Fruit fly (Drosophila melanogaster): ENCODE measurements around the gene TwdlE.

The TwdlE gene

DNA sequence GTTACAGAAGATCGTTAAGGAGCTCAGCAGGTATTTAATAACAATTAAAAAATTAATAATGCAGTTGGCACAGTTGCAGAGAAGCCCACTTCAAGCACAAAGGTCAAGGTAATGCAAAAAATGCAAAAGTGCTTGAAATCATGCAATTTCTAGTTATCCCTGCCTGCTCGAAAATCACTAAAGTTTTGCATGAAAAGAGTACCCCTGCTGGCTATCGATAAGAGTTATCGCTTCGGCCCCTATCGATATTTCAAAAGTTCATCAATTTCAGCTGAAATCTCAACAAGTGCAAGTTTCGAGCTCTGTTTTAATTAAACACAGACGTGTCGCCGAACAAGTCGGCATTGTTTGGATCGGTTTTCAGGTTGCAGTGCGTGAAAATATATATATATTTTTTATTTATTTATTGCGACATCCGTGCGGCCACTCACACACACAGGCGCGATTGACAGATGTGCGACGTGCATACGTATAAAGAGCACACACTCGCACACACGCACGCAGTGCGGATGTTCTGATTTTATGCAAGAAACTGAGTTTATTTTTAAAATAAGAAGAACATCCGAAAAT is 39.3 kb downstream of the TwdlE start:
- TF ChIP-seq Sin3A (optimal IDR thresholded peaks at IDR 0.05) = no peak
- TF ChIP-seq h (optimal IDR thresholded peaks at IDR 0.05) = no peak
- no peak for TF ChIP-seq insv (optimal IDR thresholded peaks at IDR 0.05)
- no peak for TF ChIP-seq psq (optimal IDR thresholded peaks at IDR 0.05)
- no peak for TF ChIP-seq Myc (optimal IDR thresholded peaks at IDR 0.05)
- TF ChIP-seq ttk (optimal IDR thresholded peaks at IDR 0.05) = no peak

dm6 chr2L:7820851-7821250 is 39.8 kb downstream of the TwdlE start, which contains the start of gene CG7115:
CG7115 (plus strand) TSS chr2L:7821151.
- TF ChIP-seq Sin3A (optimal IDR thresholded peaks at IDR 0.05) (no peak), h (optimal IDR thresholded peaks at IDR 0.05) (no peak), psq (optimal IDR thresholded peaks at IDR 0.05) (no peak), insv (optimal IDR thresholded peaks at IDR 0.05) (no peak), Myc (optimal IDR thresholded peaks at IDR 0.05) (no peak), ttk (optimal IDR thresholded peaks at IDR 0.05) (no peak)

DNA sequence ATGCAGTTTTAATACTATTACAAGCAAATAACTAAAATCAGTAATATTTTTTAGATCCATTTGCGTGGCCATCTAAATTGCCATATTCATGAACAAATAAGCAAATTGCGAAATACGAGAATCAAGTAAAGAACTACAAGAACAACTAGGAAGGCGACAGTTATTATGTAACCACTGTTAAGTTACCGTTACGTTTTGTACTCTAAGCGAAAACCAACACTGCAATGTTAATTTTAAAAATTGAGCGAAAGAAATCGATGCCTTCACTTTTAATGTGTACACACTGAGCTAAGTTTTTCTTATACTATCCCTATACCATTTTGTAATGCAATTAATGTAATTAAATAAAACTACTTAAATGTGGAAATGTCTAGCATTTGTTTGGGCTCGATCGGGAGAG is 40.2 kb downstream of the TwdlE start:
- TF ChIP-seq h (optimal IDR thresholded peaks at IDR 0.05) (no peak), ttk (optimal IDR thresholded peaks at IDR 0.05) (no peak), psq (optimal IDR thresholded peaks at IDR 0.05) (no peak), insv (optimal IDR thresholded peaks at IDR 0.05) (no peak), Myc (optimal IDR thresholded peaks at IDR 0.05) (no peak), Sin3A (optimal IDR thresholded peaks at IDR 0.05) (no peak)

- TF ChIP-seq insv (optimal IDR thresholded peaks at IDR 0.05) (no peak), ttk (optimal IDR thresholded peaks at IDR 0.05) (no peak), psq (optimal IDR thresholded peaks at IDR 0.05) (no peak), Sin3A (optimal IDR thresholded peaks at IDR 0.05) (no peak), Myc (optimal IDR thresholded peaks at IDR 0.05) (no peak), h (optimal IDR thresholded peaks at IDR 0.05) (no peak)
Measured at dm6 chr2L:7813357-7813756, 47.3 kb downstream of the TwdlE start.

DNA sequence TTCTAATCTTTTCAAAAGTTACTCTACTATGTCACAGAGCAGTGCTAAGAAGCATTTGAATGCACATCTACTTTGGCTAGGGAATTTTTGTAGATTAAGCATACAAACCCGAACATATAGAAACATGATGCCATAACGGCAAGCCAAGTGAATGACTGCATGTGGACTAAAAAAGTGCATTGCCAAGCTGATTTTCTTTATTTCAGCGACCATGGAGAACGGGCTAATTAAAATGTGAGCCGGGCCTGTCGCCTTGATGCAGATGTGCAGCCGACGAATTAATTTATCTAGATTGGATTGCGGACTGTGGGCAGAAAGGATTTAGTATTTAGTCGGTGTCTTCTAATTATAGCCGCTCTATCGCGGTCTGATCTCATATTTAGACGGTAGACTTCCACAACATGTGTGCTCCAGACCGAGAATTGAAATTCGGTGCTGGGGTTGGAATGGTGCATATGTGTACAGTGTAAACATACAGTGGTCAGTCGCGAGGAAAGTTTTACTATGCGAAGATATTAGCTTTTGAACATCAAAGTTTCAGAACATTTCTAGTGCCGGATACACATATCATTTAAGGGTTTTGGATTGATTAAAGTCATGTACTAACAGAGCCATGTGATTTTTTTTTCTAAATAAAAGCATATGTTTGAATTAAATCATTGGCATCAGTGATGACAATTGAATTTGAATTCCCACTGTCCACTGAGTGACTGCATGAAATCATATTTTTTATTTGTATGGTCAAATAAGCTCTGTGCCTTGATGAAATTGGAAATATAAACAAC is 47.9 kb downstream of the TwdlE start:
- no peak for TF ChIP-seq Myc (optimal IDR thresholded peaks at IDR 0.05)
- no peak for TF ChIP-seq Sin3A (optimal IDR thresholded peaks at IDR 0.05)
- TF ChIP-seq ttk (optimal IDR thresholded peaks at IDR 0.05) = no peak
- TF ChIP-seq h (optimal IDR thresholded peaks at IDR 0.05) = no peak
- TF ChIP-seq insv (optimal IDR thresholded peaks at IDR 0.05) = no peak

DNA sequence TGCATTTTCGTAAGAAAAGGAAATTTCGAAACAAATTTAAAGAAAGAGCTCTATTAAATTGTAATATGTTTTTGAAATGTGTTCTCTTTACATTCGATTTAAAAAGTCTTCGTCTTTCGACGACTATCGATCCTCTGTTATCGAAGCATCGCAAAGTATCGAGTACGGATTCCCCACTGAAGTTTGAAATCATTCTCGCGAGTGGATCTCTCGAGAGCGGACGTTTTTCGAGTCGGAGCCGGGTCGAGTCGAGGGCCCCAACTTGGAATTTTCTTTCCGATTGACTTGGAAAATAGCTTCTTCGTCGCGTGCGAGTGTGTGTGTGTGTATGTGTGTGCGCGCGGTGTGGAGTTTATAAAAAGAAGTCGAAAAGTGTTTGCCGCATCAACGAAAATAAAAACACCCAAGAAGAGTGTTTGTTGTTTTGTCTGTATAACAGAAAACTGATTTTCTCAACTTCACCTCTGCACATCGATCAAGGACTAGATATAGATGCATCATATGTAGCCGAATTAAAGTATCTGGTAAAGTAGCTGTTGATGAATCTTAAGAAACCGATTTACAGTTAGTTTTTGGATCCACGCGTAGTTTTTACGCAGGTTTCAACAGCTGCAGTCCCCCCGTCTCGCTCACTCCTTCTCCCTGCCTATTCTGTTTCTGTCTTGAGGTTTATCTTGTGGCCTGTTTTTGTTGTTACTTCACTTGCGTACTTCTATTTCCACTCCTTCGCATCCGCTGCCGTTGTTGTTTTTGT is 49.2 kb downstream of the TwdlE start, which contains the start of gene LanB1:
LanB1 (plus strand) TSS at position 190 of the 754 bp plus-strand sequence.
- no peak for TF ChIP-seq Myc (optimal IDR thresholded peaks at IDR 0.05)
- TF ChIP-seq ttk (optimal IDR thresholded peaks at IDR 0.05) = no peak
- TF ChIP-seq psq (optimal IDR thresholded peaks at IDR 0.05) = no peak
- TF ChIP-seq h (optimal IDR thresholded peaks at IDR 0.05) = no peak
- no peak for TF ChIP-seq insv (optimal IDR thresholded peaks at IDR 0.05)
- no peak for TF ChIP-seq Sin3A (optimal IDR thresholded peaks at IDR 0.05)

dm6 chr2L:7810519-7810918 is 50.1 kb downstream of the TwdlE start, which contains the start of gene Cdc14:
Cdc14 (minus strand) TSS chr2L:7810703.
- TF ChIP-seq psq (optimal IDR thresholded peaks at IDR 0.05) = no peak
- no peak for TF ChIP-seq Sin3A (optimal IDR thresholded peaks at IDR 0.05)
- no peak for TF ChIP-seq insv (optimal IDR thresholded peaks at IDR 0.05)
- no peak for TF ChIP-seq Myc (optimal IDR thresholded peaks at IDR 0.05)
- no peak for TF ChIP-seq ttk (optimal IDR thresholded peaks at IDR 0.05)
- no peak for TF ChIP-seq h (optimal IDR thresholded peaks at IDR 0.05)

DNA sequence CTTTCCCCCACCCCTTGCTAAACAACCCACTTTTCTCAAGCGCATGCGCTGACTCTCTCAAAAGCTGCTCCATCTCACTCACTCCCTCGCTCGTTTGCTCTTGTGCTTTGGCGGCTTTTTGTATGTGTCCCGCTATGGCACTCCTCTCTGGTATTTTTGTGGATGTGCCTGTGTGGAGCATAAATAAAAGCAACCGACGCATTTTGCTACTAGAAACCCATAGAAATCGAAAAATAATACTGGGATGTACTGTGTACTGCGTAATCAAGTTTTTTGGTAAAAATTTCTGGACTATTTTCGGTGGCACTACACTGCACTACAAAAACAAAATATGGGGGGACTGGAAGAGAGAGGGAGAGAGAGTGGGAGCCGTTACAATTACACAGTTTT is 50.9 kb downstream of the TwdlE start:
- TF ChIP-seq psq (optimal IDR thresholded peaks at IDR 0.05) = no peak

DNA sequence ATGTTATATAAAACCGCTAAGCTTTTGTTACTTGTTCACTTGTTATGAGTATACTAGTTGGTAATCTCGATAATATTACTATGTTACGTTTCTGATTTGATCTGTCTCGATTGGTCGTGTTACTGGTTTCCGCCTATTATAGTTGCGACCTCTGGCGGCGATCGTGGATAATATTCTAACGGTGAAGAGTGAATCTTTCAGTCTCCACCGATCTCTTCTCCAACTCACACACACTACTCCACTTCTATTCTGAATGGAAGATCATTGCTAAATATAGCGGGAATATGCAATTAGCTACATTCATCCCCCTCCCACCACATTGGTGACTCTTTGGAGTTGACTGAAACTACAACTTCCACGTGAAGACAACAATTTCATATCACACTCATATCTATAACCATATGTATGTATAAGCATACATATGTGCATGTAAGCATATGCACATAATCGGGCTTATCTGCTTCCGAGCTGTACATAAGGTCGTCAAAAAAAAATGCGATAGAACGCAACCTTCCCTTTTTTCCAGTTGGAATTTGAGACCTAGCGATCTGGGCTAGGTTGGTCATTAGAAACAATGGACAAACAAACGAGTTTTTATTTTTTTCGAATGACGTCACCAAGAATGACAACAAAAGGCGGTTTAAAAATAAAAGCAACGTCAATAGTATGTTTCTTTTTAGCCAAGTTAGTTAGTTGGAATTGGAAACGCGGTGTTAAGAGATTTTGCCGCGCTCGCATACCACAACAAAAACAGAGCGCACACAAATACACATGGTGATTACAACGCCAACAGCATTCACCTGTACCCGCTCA is 51.5 kb downstream of the TwdlE start:
- no peak for TF ChIP-seq ttk (optimal IDR thresholded peaks at IDR 0.05)
- no peak for TF ChIP-seq insv (optimal IDR thresholded peaks at IDR 0.05)
- no peak for TF ChIP-seq Sin3A (optimal IDR thresholded peaks at IDR 0.05)
- TF ChIP-seq Myc (optimal IDR thresholded peaks at IDR 0.05) = no peak
- TF ChIP-seq h (optimal IDR thresholded peaks at IDR 0.05) = no peak

All from Kc167 (cell line).